Worm (Caenorhabditis elegans) whole organism, L2 larva: ENCODE data around the gene C16D9.5.

Source experiments
- alr-1 ChIP-seq: fragments of 150-350 bp; optimal IDR thresholded peaks from 2 replicates; lab custom pipeline; 2014; ENCODE audit warnings: missing biosample characterization, missing genetic modification characterization
- ama-1 ChIP-seq: fragments of 150-350 bp; optimal IDR thresholded peaks from 2 replicates; lab custom pipeline; 2018; ENCODE audit warnings: inconsistent platforms
- ceh-82 ChIP-seq: fragments of 150-350 bp; optimal IDR thresholded peaks from 2 replicates; lab custom pipeline; 2014; ENCODE audit warnings: missing biosample characterization, missing genetic modification characterization
- lin-13 ChIP-seq: fragments of 150-350 bp; optimal IDR thresholded peaks from 2 replicates; lab custom pipeline; 2014; ENCODE audit warnings: missing biosample characterization, missing genetic modification reagents, missing genetic modification characterization
- lin-39 ChIP-seq: fragments of 150-350 bp; optimal IDR thresholded peaks from 2 replicates; lab custom pipeline; 2014; ENCODE audit warnings: missing biosample characterization, missing genetic modification reagents, missing genetic modification characterization
- nhr-11 ChIP-seq: fragments of 150-350 bp; optimal IDR thresholded peaks from 2 replicates; lab custom pipeline; 2014; ENCODE audit warnings: missing biosample characterization, missing genetic modification characterization
- nhr-129 ChIP-seq: fragments of 150-350 bp; optimal IDR thresholded peaks from 2 replicates; lab custom pipeline; 2014; ENCODE audit warnings: missing biosample characterization, missing genetic modification characterization
- sem-4 ChIP-seq: fragments of 150-350 bp; optimal IDR thresholded peaks from 2 replicates; lab custom pipeline; 2014; ENCODE audit warnings: missing biosample characterization, missing genetic modification reagents, missing genetic modification characterization
- skn-1 ChIP-seq: sonication (generic microtip); optimal IDR thresholded peaks from 2 replicates; lab custom pipeline; 2017; ENCODE audit warnings: missing biosample characterization, missing genetic modification characterization
- unc-39 ChIP-seq: fragments of 150-350 bp; optimal IDR thresholded peaks from 2 replicates; lab custom pipeline; 2014; ENCODE audit warnings: missing biosample characterization, missing genetic modification characterization
- unc-62 ChIP-seq: fragments of 150-350 bp; optimal IDR thresholded peaks from 2 replicates; lab custom pipeline; 2014; ENCODE audit warnings: missing biosample characterization, missing genetic modification reagents, missing genetic modification characterization
- ztf-11 ChIP-seq: sonication (generic microtip); optimal IDR thresholded peaks from 2 replicates; lab custom pipeline; 2017; ENCODE audit warnings: missing biosample characterization, missing genetic modification characterization

DNA sequence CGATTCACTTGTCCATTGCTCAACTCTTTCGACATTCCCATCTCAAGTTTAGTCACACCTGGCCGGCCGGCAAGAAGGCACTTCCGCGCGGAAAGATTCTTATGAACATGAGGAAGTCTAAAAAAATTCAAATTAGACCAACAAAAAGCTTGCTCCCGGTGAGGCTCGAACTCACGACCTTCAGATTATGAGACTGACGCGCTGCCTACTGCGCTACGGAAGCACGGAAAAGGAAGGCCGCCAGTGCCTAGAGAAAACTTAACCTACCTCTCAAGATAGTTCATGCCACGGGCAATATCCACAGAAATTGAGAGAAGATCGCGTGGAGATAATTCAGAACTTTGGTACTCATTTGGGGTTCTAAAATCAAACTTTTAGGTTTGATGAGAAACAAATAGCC lies 15.3 kb downstream of the C16D9.5 start:
- TF ChIP-seq ama-1 = no peak
- no peak for TF ChIP-seq unc-62 (GFP tag; lab: Kevin White, UChicago)
- no peak for TF ChIP-seq nhr-11 (tag; lab: Kevin White, UChicago)
- TF ChIP-seq alr-1 (tag; lab: Kevin White, UChicago) = no peak
- no peak for TF ChIP-seq skn-1
- TF ChIP-seq sem-4 = no peak
- TF ChIP-seq unc-39 (tag; lab: Kevin White, UChicago) = no peak
- TF ChIP-seq nhr-129 (tag; lab: Kevin White, UChicago) = peak; percentile 21
- TF ChIP-seq lin-39 = no peak
- TF ChIP-seq ztf-11 (tag; lab: Kevin White, UChicago) = no peak
- TF ChIP-seq lin-13 (GFP tag; lab: Kevin White, UChicago) = no peak
- no peak for TF ChIP-seq ceh-82 (tag; lab: Kevin White, UChicago)
